Worm (Caenorhabditis elegans): ENCODE measurements around the gene xbx-3.

- TF ChIP-seq nhr-237 (tag; optimal IDR thresholded peaks at IDR 0.05) (no peak), cnd-1 (tag; optimal IDR thresholded peaks at IDR 0.05) (no peak), unc-120 (tag; optimal IDR thresholded peaks at IDR 0.05; ENCODE audit: poor library complexity, severe bottlenecking) (no peak), unc-39 (tag; optimal IDR thresholded peaks at IDR 0.05) (no peak), mab-5 (tag; optimal IDR thresholded peaks at IDR 0.05) (no peak), nhr-28 (tag; optimal IDR thresholded peaks at IDR 0.05) (no peak), snpc-4 (tag; optimal IDR thresholded peaks at IDR 0.05) (no peak), nhr-76 (tag; optimal IDR thresholded peaks at IDR 0.05) (no peak), elt-1 (tag; optimal IDR thresholded peaks at IDR 0.05; ENCODE audit: borderline replicate concordance, insufficient read depth) (no peak), tbx-8 (GFP tag; optimal IDR thresholded peaks at IDR 0.05) (no peak), unc-62 (GFP tag; optimal IDR thresholded peaks at IDR 0.05) (no peak), lin-13 (tag; optimal IDR thresholded peaks at IDR 0.05) (no peak), pha-4 (tag; optimal IDR thresholded peaks at IDR 0.05) (no peak), blmp-1 (tag; optimal IDR thresholded peaks at IDR 0.05) (no peak)
Measured at ce11 chrIII:10069278-10069677, 33.5 kb downstream of the xbx-3 start, which contains the start of gene T16G12.6.

Data from whole organism, mixed stage, embryonic.